Fruit fly (Drosophila melanogaster) whole organism, embryonic: ENCODE measurements around the gene drpr.

ENCODE experiments used
- Antp ChIP-seq: fragments of 200-800 bp; sonication (Bioruptor generic); optimal IDR thresholded peaks from 3 replicates; lab custom pipeline; 2016; ENCODE audit warnings: missing biosample characterization, missing genetic modification characterization
- C15 ChIP-seq: fragments of 200-800 bp; sonication (Bioruptor generic); IDR thresholded peaks from 3 replicates; pipeline ENCODE4 v1.3.6; 2022; ENCODE audit warnings: missing biosample characterization, missing genetic modification characterization
- CG11723 ChIP-seq: fragments of 200-800 bp; sonication (Bioruptor generic); optimal IDR thresholded peaks from 2 replicates; lab custom pipeline; 2017; ENCODE audit warnings: missing biosample characterization, mild to moderate bottlenecking, missing genetic modification characterization
- CG12299 ChIP-seq: fragments of 200-800 bp; sonication (Bioruptor generic); optimal IDR thresholded peaks from 2 replicates; lab custom pipeline; 2018; ENCODE audit warnings: missing biosample characterization, mild to moderate bottlenecking, missing genetic modification characterization
- CG16813 ChIP-seq: fragments of 200-800 bp; sonication (Bioruptor generic); IDR thresholded peaks from 3 replicates; pipeline ENCODE4 v1.3.6; 2022; ENCODE audit warnings: missing biosample characterization, missing genetic modification characterization; ENCODE audit not compliant: partially characterized antibody
- CG2202 ChIP-seq: fragments of 200-800 bp; sonication (Bioruptor generic); optimal IDR thresholded peaks from 2 replicates; lab custom pipeline; 2018; ENCODE audit warnings: missing biosample characterization, mild to moderate bottlenecking, missing genetic modification characterization
- CG30403 ChIP-seq: fragments of 200-800 bp; sonication (Bioruptor generic); optimal IDR thresholded peaks from 3 replicates; lab custom pipeline; 2016; ENCODE audit warnings: missing biosample characterization, missing genetic modification characterization
- CG31224 ChIP-seq: fragments of 200-800 bp; sonication (Bioruptor generic); IDR thresholded peaks from 2 replicates; pipeline ENCODE4 v1.3.6; 2022; ENCODE audit warnings: missing biosample characterization, missing genetic modification characterization
- CG32767 ChIP-seq: fragments of 200-800 bp; sonication (Bioruptor generic); IDR thresholded peaks from 2 replicates; pipeline ENCODE4 v1.3.6; 2022; ENCODE audit warnings: missing biosample characterization, missing genetic modification characterization
- CG4617 ChIP-seq: fragments of 200-800 bp; sonication (Bioruptor generic); optimal IDR thresholded peaks from 3 replicates; lab custom pipeline; 2016; ENCODE audit warnings: missing biosample characterization, missing genetic modification characterization, borderline replicate concordance
- CG7357 ChIP-seq: fragments of 200-800 bp; sonication (Bioruptor generic); IDR thresholded peaks from 3 replicates; pipeline ENCODE4 v1.3.6; 2022; ENCODE audit warnings: missing biosample characterization, missing genetic modification characterization
- CG8281 ChIP-seq: fragments of 200-800 bp; sonication (Bioruptor generic); optimal IDR thresholded peaks from 2 replicates; lab custom pipeline; 2018; ENCODE audit warnings: missing biosample characterization, mild to moderate bottlenecking, missing genetic modification characterization, moderate library complexity
- Camta ChIP-seq: fragments of 200-800 bp; sonication (Bioruptor generic); optimal IDR thresholded peaks from 2 replicates; lab custom pipeline; 2016; ENCODE audit warnings: missing biosample characterization, missing genetic modification characterization
- CkIIα-i1 ChIP-seq: fragments of 200-800 bp; sonication (Bioruptor generic); IDR thresholded peaks from 2 replicates; pipeline ENCODE4 v1.3.6; 2022; ENCODE audit warnings: missing biosample characterization, missing genetic modification characterization
- ERR ChIP-seq: fragments of 200-800 bp; sonication (Bioruptor generic); optimal IDR thresholded peaks from 2 replicates; lab custom pipeline; 2016; ENCODE audit warnings: missing biosample characterization, missing genetic modification characterization
- Jarid2 ChIP-seq: fragments of 200-800 bp; sonication (Bioruptor generic); optimal IDR thresholded peaks from 3 replicates; lab custom pipeline; 2017; ENCODE audit warnings: mild to moderate bottlenecking, missing biosample characterization, missing genetic modification reagents, missing genetic modification characterization
- Kr ChIP-seq: fragments of 200-800 bp; sonication (Bioruptor generic); optimal IDR thresholded peaks from 2 replicates; lab custom pipeline; 2017; ENCODE audit warnings: missing biosample characterization, mild to moderate bottlenecking, missing genetic modification characterization
- Lpt ChIP-seq: fragments of >200 bp; optimal IDR thresholded peaks from 2 replicates; lab custom pipeline; 2018; ENCODE audit warnings: missing biosample characterization, missing genetic modification characterization
- MTF-1 ChIP-seq: fragments of 200-800 bp; sonication (Bioruptor generic); optimal IDR thresholded peaks from 2 replicates; lab custom pipeline; 2018; ENCODE audit warnings: missing biosample characterization, mild to moderate bottlenecking, missing genetic modification characterization, borderline replicate concordance
- NFAT ChIP-seq: fragments of 200-800 bp; sonication (Bioruptor generic); IDR thresholded peaks from 2 replicates; pipeline ENCODE4 v1.3.6; 2022; ENCODE audit warnings: missing biosample characterization, missing genetic modification characterization
- Nf-YC ChIP-seq: fragments of 200-800 bp; optimal IDR thresholded peaks from 3 replicates; lab custom pipeline; 2019; ENCODE audit warnings: missing biosample characterization, mild to moderate bottlenecking, missing genetic modification characterization, moderate library complexity
- Opbp ChIP-seq: fragments of 200-800 bp; sonication (Bioruptor generic); IDR thresholded peaks from 3 replicates; pipeline ENCODE4 v1.3.6; 2022; ENCODE audit warnings: missing biosample characterization, missing genetic modification characterization; ENCODE audit not compliant: partially characterized antibody
- Pdp1 ChIP-seq, 2 experiments: fragments of 200-800 bp; sonication (Bioruptor generic); optimal IDR thresholded peaks; 3 replicates each; lab custom pipeline; 2016; ENCODE audit warnings: missing biosample characterization in 2 of 2, missing genetic modification characterization in 2 of 2, mild to moderate bottlenecking in 1 of 2, moderate library complexity in 1 of 2
- Rfx ChIP-seq: fragments of 200-800 bp; sonication (Bioruptor generic); IDR thresholded peaks from 2 replicates; pipeline ENCODE4 v1.3.6; 2022; ENCODE audit warnings: missing biosample characterization, missing genetic modification characterization
- Scr ChIP-seq: fragments of 200-800 bp; sonication (Bioruptor generic); IDR thresholded peaks from 2 replicates; pipeline ENCODE4 v1.3.6; 2022; ENCODE audit warnings: missing biosample characterization, missing genetic modification characterization; ENCODE audit not compliant: partially characterized antibody
- Sry-δ ChIP-seq: fragments of 200-800 bp; sonication (Bioruptor generic); optimal IDR thresholded peaks from 2 replicates; lab custom pipeline; 2016; ENCODE audit warnings: missing biosample characterization, missing genetic modification characterization
- Tbp ChIP-seq: fragments of >200 bp; optimal IDR thresholded peaks from 2 replicates; lab custom pipeline; 2018; ENCODE audit warnings: missing biosample characterization, missing genetic modification characterization
- al ChIP-seq: fragments of 200-800 bp; sonication (Bioruptor generic); IDR thresholded peaks from 2 replicates; pipeline ENCODE4 v1.3.6; 2022; ENCODE audit warnings: missing biosample characterization, missing genetic modification characterization
- amos ChIP-seq: fragments of 200-800 bp; sonication (Bioruptor generic); IDR thresholded peaks from 2 replicates; pipeline ENCODE4 v1.3.6; 2022; ENCODE audit warnings: missing biosample characterization, missing genetic modification characterization; ENCODE audit not compliant: partially characterized antibody
- ap ChIP-seq: fragments of 200-800 bp; sonication (Bioruptor generic); IDR thresholded peaks from 2 replicates; pipeline ENCODE4 v1.3.6; 2022; ENCODE audit warnings: missing biosample characterization, missing genetic modification characterization
- ash1 ChIP-seq: fragments of 200-800 bp; sonication (Bioruptor generic); optimal IDR thresholded peaks from 2 replicates; lab custom pipeline; 2018; ENCODE audit warnings: missing biosample characterization, mild to moderate bottlenecking, missing genetic modification characterization
- cg ChIP-seq: fragments of 200-800 bp; sonication (Bioruptor generic); optimal IDR thresholded peaks from 3 replicates; lab custom pipeline; 2019; ENCODE audit warnings: missing biosample characterization, mild to moderate bottlenecking, missing genetic modification characterization, moderate library complexity
- chinmo ChIP-seq: fragments of 200-800 bp; sonication (Bioruptor generic); IDR thresholded peaks from 4 replicates; pipeline ENCODE4 v1.3.6; 2022; ENCODE audit warnings: missing biosample characterization, missing genetic modification characterization; ENCODE audit not compliant: partially characterized antibody
- ewg ChIP-seq: fragments of 200-800 bp; sonication (Bioruptor generic); optimal IDR thresholded peaks from 3 replicates; lab custom pipeline; 2017; ENCODE audit warnings: mild to moderate bottlenecking, missing biosample characterization, missing genetic modification reagents, missing genetic modification characterization
- eyg ChIP-seq: fragments of 200-800 bp; sonication (Bioruptor generic); optimal IDR thresholded peaks from 3 replicates; lab custom pipeline; 2016; ENCODE audit warnings: missing biosample characterization, missing genetic modification characterization
- h ChIP-seq: fragments of >200 bp; optimal IDR thresholded peaks from 2 replicates; lab custom pipeline; 2017
- jigr1 ChIP-seq: fragments of 200-800 bp; sonication (Bioruptor generic); IDR thresholded peaks from 3 replicates; pipeline ENCODE4 v1.3.6; 2022; ENCODE audit warnings: missing biosample characterization, missing genetic modification characterization
- klu ChIP-seq: fragments of 200-800 bp; sonication (Bioruptor generic); IDR thresholded peaks from 2 replicates; pipeline ENCODE4 v1.3.6; 2022; ENCODE audit warnings: missing biosample characterization, missing genetic modification characterization
- mirr ChIP-seq: fragments of 200-800 bp; sonication (Bioruptor generic); optimal IDR thresholded peaks from 3 replicates; lab custom pipeline; 2018; ENCODE audit warnings: missing biosample characterization, mild to moderate bottlenecking, missing genetic modification characterization
- p53 ChIP-seq: fragments of 200-800 bp; sonication (Bioruptor generic); optimal IDR thresholded peaks from 2 replicates; lab custom pipeline; 2016; ENCODE audit warnings: missing biosample characterization, missing genetic modification characterization
- peb ChIP-seq: fragments of 200-800 bp; sonication (Bioruptor generic); IDR thresholded peaks from 2 replicates; pipeline ENCODE4 v1.3.6; 2022; ENCODE audit warnings: missing biosample characterization, missing genetic modification characterization
- pita ChIP-seq: fragments of 200-800 bp; sonication (Bioruptor generic); optimal IDR thresholded peaks from 2 replicates; lab custom pipeline; 2017; ENCODE audit warnings: missing biosample characterization, mild to moderate bottlenecking, missing genetic modification characterization
- psq ChIP-seq: fragments of 200-800 bp; sonication (Bioruptor generic); optimal IDR thresholded peaks from 2 replicates; lab custom pipeline; 2017; ENCODE audit warnings: missing biosample characterization, missing genetic modification characterization
- run ChIP-seq: fragments of 200-800 bp; sonication (Bioruptor generic); optimal IDR thresholded peaks from 3 replicates; lab custom pipeline; 2018; ENCODE audit warnings: missing biosample characterization, mild to moderate bottlenecking, missing genetic modification characterization
- sd ChIP-seq: fragments of 200-800 bp; sonication (Bioruptor generic); optimal IDR thresholded peaks from 3 replicates; lab custom pipeline; 2018; ENCODE audit warnings: missing biosample characterization, mild to moderate bottlenecking, missing genetic modification characterization, moderate library complexity
- sens ChIP-seq: fragments of 200-800 bp; sonication (Bioruptor generic); peaks from one replicate; lab custom pipeline; 2016; ENCODE audit warnings: missing biosample characterization, missing genetic modification characterization
- shn ChIP-seq: fragments of 200-800 bp; sonication (Bioruptor generic); optimal IDR thresholded peaks from 3 replicates; lab custom pipeline; 2016; ENCODE audit warnings: missing biosample characterization, missing genetic modification characterization
- sna ChIP-seq: fragments of 200-800 bp; sonication (Bioruptor generic); IDR thresholded peaks from 2 replicates; pipeline ENCODE4 v1.3.6; 2022; ENCODE audit warnings: missing biosample characterization, missing genetic modification characterization; ENCODE audit not compliant: partially characterized antibody
- sug ChIP-seq: fragments of 200-800 bp; optimal IDR thresholded peaks from 2 replicates; lab custom pipeline; 2019; ENCODE audit warnings: missing biosample characterization, mild to moderate bottlenecking, missing genetic modification characterization, moderate library complexity
- tgo ChIP-seq: fragments of 200-800 bp; sonication (Bioruptor generic); IDR thresholded peaks from 3 replicates; pipeline ENCODE4 v1.3.6; 2022; ENCODE audit warnings: missing biosample characterization, missing genetic modification characterization
- tx ChIP-seq: fragments of 200-800 bp; sonication (Bioruptor generic); optimal IDR thresholded peaks from 2 replicates; lab custom pipeline; 2016; ENCODE audit warnings: missing biosample characterization, missing genetic modification characterization

The drpr gene

DNA sequence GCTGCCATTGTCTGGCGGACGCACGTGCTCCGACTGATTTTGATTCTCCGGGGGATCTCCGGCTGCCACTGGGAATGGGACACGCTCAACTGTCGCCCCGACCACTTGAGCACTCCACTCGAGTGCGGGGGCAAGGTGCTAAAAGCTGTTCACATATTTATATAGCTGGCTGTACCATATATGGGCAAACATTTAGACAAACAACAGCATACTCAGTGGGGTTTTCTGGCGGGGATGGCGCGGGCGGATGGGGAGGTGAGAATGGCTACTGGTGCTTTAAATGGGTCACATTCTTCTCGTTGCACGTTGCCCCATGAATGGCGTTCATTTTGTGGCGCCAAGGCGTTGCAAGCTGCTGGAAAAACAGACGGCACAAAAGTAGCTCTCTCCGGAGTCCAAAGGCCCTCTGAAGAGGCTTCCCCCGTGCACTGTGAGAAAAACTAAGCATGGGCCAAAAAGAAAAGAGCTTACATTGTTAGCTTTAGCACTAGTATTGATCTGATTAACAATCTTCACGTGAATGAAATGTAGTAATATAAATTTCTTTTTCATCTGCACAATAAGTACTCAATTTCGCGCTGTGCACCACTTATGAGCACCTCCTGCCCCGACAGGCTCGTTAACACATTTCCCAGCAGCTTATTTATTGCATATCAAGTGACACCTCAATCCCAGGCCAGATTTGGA, 40.0 kb downstream of the drpr start (continued):
- peak; percentile 8 for TF ChIP-seq CG11723 (GFP tag; lab: Kevin White, UChicago)
- no peak for TF ChIP-seq CG31224
- no peak for TF ChIP-seq klu
- no peak for TF ChIP-seq run (tag; lab: Kevin White, UChicago)
- TF ChIP-seq sens = peak; percentile 88
- no peak for TF ChIP-seq Pdp1 (GFP tag; optimal IDR thresholded peaks at IDR 0.05; lab: Kevin White, UChicago)
- peak; percentile 15 for TF ChIP-seq p53 (GFP tag; lab: Kevin White, UChicago)
- TF ChIP-seq CG2202 = peak; percentile 36
- TF ChIP-seq sd (tag; lab: Kevin White, UChicago) = no peak
- no peak for TF ChIP-seq CG32767 (GFP tag; lab: Robert Waterston, UW)
- no peak for TF ChIP-seq CG16813
- no peak for TF ChIP-seq sug (tag; lab: Kevin White, UChicago)
- no peak for TF ChIP-seq tx (GFP tag; lab: Kevin White, UChicago)
- no peak for TF ChIP-seq Sry-δ (GFP tag; lab: Kevin White, UChicago)
- TF ChIP-seq Lpt (GFP tag; lab: Kevin White, UChicago) = no peak
- no peak for TF ChIP-seq Scr
- TF ChIP-seq Rfx (GFP tag; lab: Robert Waterston, UW) = no peak
- no peak for TF ChIP-seq Kr (GFP tag; lab: Kevin White, UChicago)
- TF ChIP-seq CG12299 (tag; lab: Kevin White, UChicago) = no peak
- no peak for TF ChIP-seq ap (GFP tag; lab: Robert Waterston, UW)
- TF ChIP-seq psq (GFP tag; lab: Kevin White, UChicago) = no peak
- no peak for TF ChIP-seq shn
- no peak for TF ChIP-seq sna (GFP tag; lab: Robert Waterston, UW)
- TF ChIP-seq CG8281 = no peak
- TF ChIP-seq jigr1 = no peak
- TF ChIP-seq chinmo (GFP tag; lab: Robert Waterston, UW) = no peak
- TF ChIP-seq CG4617 = no peak
- no peak for TF ChIP-seq h (lab: Kevin White, UChicago)
- TF ChIP-seq CG7357 (GFP tag; lab: Robert Waterston, UW) = no peak
- no peak for TF ChIP-seq ash1 (GFP tag; lab: Kevin White, UChicago)
- peak; percentile 40 for TF ChIP-seq Antp (GFP tag; lab: Kevin White, UChicago)
- no peak for TF ChIP-seq C15
- peak; percentile 10 for TF ChIP-seq CG30403 (GFP tag; lab: Kevin White, UChicago)
- no peak for TF ChIP-seq Tbp (GFP tag; lab: Kevin White, UChicago)
- no peak for TF ChIP-seq peb (GFP tag; lab: Robert Waterston, UW)
- no peak for TF ChIP-seq ERR
- TF ChIP-seq CkIIα-i1 (GFP tag; lab: Robert Waterston, UW) = no peak
- no peak for TF ChIP-seq Nf-YC
- no peak for TF ChIP-seq NFAT (GFP tag; lab: Robert Waterston, UW)
- TF ChIP-seq al = no peak
- no peak for TF ChIP-seq eyg
- TF ChIP-seq cg (GFP tag; lab: Kevin White, UChicago) = no peak
- TF ChIP-seq MTF-1 (GFP tag; lab: Kevin White, UChicago) = peak; percentile 62
- TF ChIP-seq ewg (GFP tag; lab: Kevin White, UChicago) = peak; percentile 6
- TF ChIP-seq pita (GFP tag; lab: Kevin White, UChicago) = no peak
- TF ChIP-seq amos (GFP tag; lab: Robert Waterston, UW) = no peak
- TF ChIP-seq Jarid2 (GFP tag; lab: Kevin White, UChicago) = peak; percentile 19
- no peak for TF ChIP-seq Opbp
- peak; percentile 1 for TF ChIP-seq Camta (GFP tag; lab: Kevin White, UChicago)
- peak; percentile 17 for TF ChIP-seq mirr (GFP tag; lab: Kevin White, UChicago)
- peak; percentile 18; the same call in 1 of the 3 replicates for TF ChIP-seq tgo (GFP tag; lab: Robert Waterston, UW)
